Worm (Caenorhabditis elegans) whole organism, mixed stage, embryonic: ENCODE data around the gene prp-38.

Experiments
- elt-1 ChIP-seq: sonication (generic microtip); optimal IDR thresholded peaks from 2 replicates; lab custom pipeline; 2017; ENCODE audit warnings: missing genetic modification characterization, mild to moderate bottlenecking, missing compliant biosample characterization, antibody characterized with exemption, moderate library complexity, borderline replicate concordance; ENCODE audit not compliant: insufficient read depth
- lsy-2 ChIP-seq: fragments of 150-350 bp; optimal IDR thresholded peaks from 2 replicates; lab custom pipeline; 2014; ENCODE audit warnings: missing biosample characterization, missing genetic modification characterization
- nhr-237 ChIP-seq: fragments of 150-350 bp; optimal IDR thresholded peaks from 2 replicates; lab custom pipeline; 2014; ENCODE audit warnings: missing biosample characterization, missing genetic modification characterization
- nhr-76 ChIP-seq: sonication (generic microtip); optimal IDR thresholded peaks from 2 replicates; lab custom pipeline; 2017; ENCODE audit warnings: missing biosample characterization, missing genetic modification characterization
- sptf-1 ChIP-seq: sonication (generic microtip); optimal IDR thresholded peaks from 2 replicates; lab custom pipeline; 2017; ENCODE audit warnings: mild to moderate bottlenecking, missing genetic modification characterization, moderate library complexity, missing compliant biosample characterization
- tbx-8 ChIP-seq: fragments of 200-800 bp; sonication (Bioruptor generic); optimal IDR thresholded peaks from 2 replicates; lab custom pipeline; 2018; ENCODE audit warnings: mild to moderate bottlenecking, missing genetic modification characterization, moderate library complexity, missing compliant biosample characterization
- unc-62 ChIP-seq: fragments of 150-350 bp; optimal IDR thresholded peaks from 2 replicates; lab custom pipeline; 2014; ENCODE audit warnings: missing biosample characterization, missing genetic modification reagents, missing genetic modification characterization
- zip-8 ChIP-seq: fragments of 150-350 bp; optimal IDR thresholded peaks from 2 replicates; lab custom pipeline; 2014; ENCODE audit warnings: missing biosample characterization, missing genetic modification characterization
- ztf-11 ChIP-seq: fragments of 150-350 bp; optimal IDR thresholded peaks from 2 replicates; lab custom pipeline; 2014; ENCODE audit warnings: missing biosample characterization, missing genetic modification characterization

DNA sequence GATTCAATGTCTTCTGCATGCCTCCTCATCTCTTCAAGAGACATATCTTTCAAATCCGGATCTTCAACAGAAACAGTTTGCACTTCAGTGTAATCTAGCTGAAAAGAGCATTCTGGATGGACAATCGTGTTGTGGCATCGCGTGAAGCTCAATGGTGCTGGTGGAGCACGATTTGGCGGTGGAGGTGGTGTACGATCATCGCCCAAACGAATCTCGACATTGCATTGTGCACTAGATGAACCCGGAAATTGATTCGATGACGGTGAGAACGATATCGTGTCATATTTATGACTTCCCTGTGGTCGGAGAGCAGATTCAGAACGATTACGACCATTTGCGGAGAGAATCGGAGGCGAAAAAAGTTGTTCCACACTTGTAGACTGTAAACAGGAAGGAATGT, 32.6 kb downstream of the prp-38 start:
- TF ChIP-seq ztf-11 (tag; lab: Kevin White, UChicago): no peak
- TF ChIP-seq elt-1 (tag; lab: Kevin White, UChicago): no peak
- TF ChIP-seq tbx-8: no peak
- TF ChIP-seq lsy-2 (tag; lab: Kevin White, UChicago): no peak
- TF ChIP-seq nhr-76 (tag; lab: Kevin White, UChicago): no peak
- no peak for TF ChIP-seq nhr-237 (tag; lab: Kevin White, UChicago)
- TF ChIP-seq sptf-1 (tag; lab: Kevin White, UChicago): no peak
- TF ChIP-seq zip-8: no peak
- TF ChIP-seq unc-62 (GFP tag; lab: Kevin White, UChicago): no peak
